Fruit fly (Drosophila melanogaster) whole organism, prepupa: ENCODE results near the gene GCS1.

Experiments
- CG10631 ChIP-seq: fragments of 200-800 bp; sonication (Bioruptor generic); optimal IDR thresholded peaks from 2 replicates; lab custom pipeline; 2016; ENCODE audit warnings: missing biosample characterization, missing genetic modification characterization
- CG11294 ChIP-seq: fragments of 200-800 bp; sonication (Bioruptor generic); IDR thresholded peaks from 2 replicates; pipeline ENCODE4 v1.3.6; 2022; ENCODE audit warnings: missing biosample characterization, missing genetic modification characterization
- CG34406 ChIP-seq: fragments of 200-800 bp; sonication (Bioruptor generic); optimal IDR thresholded peaks from 3 replicates; lab custom pipeline; 2016; ENCODE audit warnings: missing biosample characterization, missing genetic modification characterization
- CG6276 ChIP-seq: fragments of 200-800 bp; sonication (Bioruptor generic); optimal IDR thresholded peaks from 2 replicates; lab custom pipeline; 2017; ENCODE audit warnings: missing biosample characterization, mild to moderate bottlenecking, missing genetic modification characterization
- CG6808 ChIP-seq: fragments of 200-800 bp; sonication (Bioruptor generic); optimal IDR thresholded peaks from 3 replicates; lab custom pipeline; 2017; ENCODE audit warnings: missing biosample characterization, missing genetic modification characterization, mild to moderate bottlenecking, moderate library complexity, missing genetic modification reagents
- CG7368 ChIP-seq: fragments of 200-800 bp; sonication (Bioruptor generic); optimal IDR thresholded peaks from 3 replicates; lab custom pipeline; 2016; ENCODE audit warnings: missing biosample characterization, missing genetic modification characterization
- Hr4 ChIP-seq: fragments of 200-800 bp; sonication (Bioruptor generic); optimal IDR thresholded peaks from 3 replicates; lab custom pipeline; 2016; ENCODE audit warnings: missing biosample characterization, missing genetic modification characterization
- Met ChIP-seq: fragments of 200-800 bp; sonication (Bioruptor generic); optimal IDR thresholded peaks from 3 replicates; lab custom pipeline; 2016; ENCODE audit warnings: missing biosample characterization, missing genetic modification characterization
- eg ChIP-seq: fragments of 200-800 bp; sonication (Bioruptor generic); IDR thresholded peaks from 3 replicates; pipeline ENCODE4 v1.3.6; 2022; ENCODE audit warnings: missing biosample characterization, missing genetic modification characterization
- esn ChIP-seq: fragments of 200-800 bp; sonication (Bioruptor generic); optimal IDR thresholded peaks from 2 replicates; lab custom pipeline; 2016; ENCODE audit warnings: missing biosample characterization, mild to moderate bottlenecking, missing genetic modification characterization, moderate library complexity
- fd85E ChIP-seq: fragments of 200-800 bp; sonication (Bioruptor generic); optimal IDR thresholded peaks from 3 replicates; lab custom pipeline; 2016; ENCODE audit warnings: missing biosample characterization, missing genetic modification characterization
- salr ChIP-seq, 2 experiments: fragments of 200-800 bp; sonication (Bioruptor generic); optimal IDR thresholded peaks; 3 replicates each; lab custom pipeline; 2016 to 2018; ENCODE audit warnings: missing biosample characterization in 2 of 2, missing genetic modification characterization in 2 of 2, mild to moderate bottlenecking in 1 of 2

DNA sequence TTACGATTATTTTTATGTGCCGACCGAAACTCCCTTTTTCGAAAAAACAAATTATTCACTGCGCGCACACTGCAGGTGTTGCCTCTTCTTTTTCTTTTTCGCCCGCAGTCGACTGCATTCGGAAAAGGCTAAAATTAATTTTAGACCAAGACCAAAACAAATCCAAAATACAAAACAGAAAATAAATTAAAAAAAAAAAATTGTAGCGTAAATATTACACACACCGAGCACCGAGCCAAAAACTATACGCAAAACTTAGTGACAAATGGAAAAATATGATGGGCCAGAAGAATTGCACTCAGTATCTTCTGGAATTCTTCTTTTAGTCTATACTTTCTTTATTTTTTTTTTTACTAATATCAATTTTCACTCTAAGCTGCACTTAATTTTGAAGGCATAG is 45.1 kb downstream of the GCS1 start, which contains the start of gene CG44422:
- TF ChIP-seq CG34406 (GFP tag; lab: Kevin White, UChicago) = no peak
- TF ChIP-seq eg = no peak
- no peak for TF ChIP-seq CG6808 (GFP tag; lab: Kevin White, UChicago)
- no peak for TF ChIP-seq CG7368
- no peak for TF ChIP-seq CG6276 (GFP tag; lab: Kevin White, UChicago)
- no peak for TF ChIP-seq CG10631 (GFP tag; lab: Kevin White, UChicago)
- no peak for TF ChIP-seq salr (GFP tag; optimal IDR thresholded peaks at IDR 0.05; lab: Kevin White, UChicago)
- no peak for TF ChIP-seq Met (GFP tag; lab: Kevin White, UChicago)
- TF ChIP-seq Hr4 = no peak
- TF ChIP-seq fd85E = no peak
- no peak for TF ChIP-seq CG11294
- no peak for TF ChIP-seq esn (GFP tag; lab: Kevin White, UChicago)
